Fruit fly (Drosophila melanogaster): ENCODE measurements around the gene CG13126.
A peak's percentile ranks its signal among the peaks of the same experiment; 100 is the strongest.

DNA sequence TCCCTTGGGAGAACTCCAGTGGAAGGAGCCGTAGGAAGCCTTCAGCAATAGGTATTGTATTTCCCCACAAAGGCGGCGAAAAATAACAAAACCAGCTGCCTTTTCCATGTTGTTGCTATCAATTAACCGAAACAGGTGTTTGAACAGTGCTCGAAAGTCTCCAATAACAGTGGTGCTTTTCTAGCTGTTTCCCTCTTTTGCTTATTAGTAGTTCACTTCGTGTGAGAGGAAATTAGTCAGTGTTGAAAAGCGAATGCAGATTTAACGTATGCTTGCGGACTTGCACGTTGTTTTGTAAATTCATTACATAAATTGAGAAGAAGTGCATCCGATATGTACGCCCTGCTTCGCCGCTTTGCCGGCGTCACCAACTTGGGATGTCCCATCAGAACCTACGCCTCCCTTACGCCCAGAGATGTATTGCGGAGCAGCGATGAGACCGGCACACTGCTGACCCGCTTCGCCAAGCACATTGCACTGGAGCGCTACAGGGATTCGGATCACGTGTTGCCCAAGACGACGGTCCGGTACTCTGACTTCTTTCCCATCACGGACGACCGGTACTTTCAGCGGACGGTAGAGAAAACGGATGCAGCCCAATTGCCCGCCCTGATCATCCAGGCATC is 15.2 kb downstream of the CG13126 start, which contains the start of the genes Datp and CG4619:
- peak; percentile 45 for TF ChIP-seq CG11617 (GFP tag; optimal IDR thresholded peaks at IDR 0.05)
- peak; percentile 13 for TF ChIP-seq CG7045 (GFP tag; optimal IDR thresholded peaks at IDR 0.05)
- TF ChIP-seq kay (GFP tag; ENCODE audit: borderline replicate concordance) = no peak
- TF ChIP-seq CG33017 (tag; optimal IDR thresholded peaks at IDR 0.05) = peak; percentile 32
